Worm (Caenorhabditis elegans) whole organism, L1 larva: ENCODE data around the gene agxt-1.

ENCODE experiments used
- C04F5.9 ChIP-seq: sonication (generic microtip); optimal IDR thresholded peaks from 2 replicates; lab custom pipeline; 2016; ENCODE audit warnings: missing genetic modification characterization, missing compliant biosample characterization
- C16A3.4 ChIP-seq: fragments of 150-350 bp; optimal IDR thresholded peaks from 2 replicates; lab custom pipeline; 2014; ENCODE audit warnings: missing biosample characterization, missing genetic modification characterization
- F16B12.6 ChIP-seq: fragments of 150-350 bp; optimal IDR thresholded peaks from 2 replicates; lab custom pipeline; 2014; ENCODE audit warnings: missing biosample characterization, missing genetic modification characterization
- Y116A8C.19 ChIP-seq: sonication (generic microtip); optimal IDR thresholded peaks from 2 replicates; lab custom pipeline; 2016; ENCODE audit warnings: missing compliant biosample characterization, missing genetic modification characterization, borderline replicate concordance
- aly-2 ChIP-seq: fragments of 150-350 bp; optimal IDR thresholded peaks from 2 replicates; lab custom pipeline; 2014; ENCODE audit warnings: missing biosample characterization, missing genetic modification characterization
- ama-1 ChIP-seq: fragments of 150-350 bp; optimal IDR thresholded peaks from 2 replicates; lab custom pipeline; 2014
- blmp-1 ChIP-seq: fragments of 150-350 bp; optimal IDR thresholded peaks from 2 replicates; lab custom pipeline; 2014; ENCODE audit warnings: missing biosample characterization, missing genetic modification characterization
- ceh-8 ChIP-seq: fragments of 200-800 bp; sonication (Bioruptor generic); optimal IDR thresholded peaks from 2 replicates; lab custom pipeline; 2018; ENCODE audit warnings: mild to moderate bottlenecking, missing genetic modification characterization, moderate library complexity, missing compliant biosample characterization
- ceh-90 ChIP-seq: sonication (generic microtip); optimal IDR thresholded peaks from 2 replicates; lab custom pipeline; 2016; ENCODE audit warnings: missing genetic modification characterization, missing compliant biosample characterization
- dpl-1 ChIP-seq, 3 experiments: fragments of 150-350 bp in 2 of 3; sonication (generic microtip) in 1 of 3; optimal IDR thresholded peaks; 2 replicates each; lab custom pipeline; 2014 to 2017; ENCODE audit warnings: missing biosample characterization in 3 of 3, missing genetic modification characterization in 3 of 3, missing genetic modification reagents in 3 of 3
- efl-1 ChIP-seq, 4 experiments: fragments of 150-350 bp; optimal IDR thresholded peaks in 3 of 4; peaks in 1 of 4; 1 replicate in 1 of 4; 2 replicates in 3 of 4; lab custom pipeline; 2014; ENCODE audit warnings: missing biosample characterization in 2 of 4, missing genetic modification characterization in 2 of 4, missing genetic modification reagents in 2 of 4
- egl-13 ChIP-seq: sonication (generic microtip); optimal IDR thresholded peaks from 2 replicates; lab custom pipeline; 2016; ENCODE audit warnings: missing genotype, missing genetic modification reagents, missing genetic modification characterization, missing compliant biosample characterization
- elt-2 ChIP-seq: sonication (generic microtip); optimal IDR thresholded peaks from 2 replicates; lab custom pipeline; 2016; ENCODE audit warnings: missing genetic modification characterization, mild to moderate bottlenecking, inconsistent platforms, missing compliant biosample characterization, missing genetic modification reagents
- elt-3 ChIP-seq, 6 experiments: fragments of 150-350 bp in 1 of 6; sonication (generic microtip); optimal IDR thresholded peaks; 2 replicates each; lab custom pipeline; 2017 to 2018; ENCODE audit warnings: missing biosample characterization in 6 of 6, missing genetic modification characterization in 6 of 6, inconsistent platforms in 1 of 6
- fkh-10 ChIP-seq: sonication (generic microtip); optimal IDR thresholded peaks from 2 replicates; lab custom pipeline; 2017; ENCODE audit warnings: missing biosample characterization, missing genetic modification reagents, missing genetic modification characterization
- fkh-8 ChIP-seq: sonication (generic microtip); optimal IDR thresholded peaks from 2 replicates; lab custom pipeline; 2016; ENCODE audit warnings: mild to moderate bottlenecking, missing genetic modification characterization, missing compliant biosample characterization
- hlh-17 ChIP-seq: fragments of 200-800 bp; sonication (Bioruptor generic); optimal IDR thresholded peaks from 2 replicates; lab custom pipeline; 2018; ENCODE audit warnings: missing genetic modification characterization, mild to moderate bottlenecking, missing compliant biosample characterization, moderate library complexity, borderline replicate concordance
- hlh-4 ChIP-seq: sonication (generic microtip); optimal IDR thresholded peaks from 2 replicates; lab custom pipeline; 2016; ENCODE audit warnings: mild to moderate bottlenecking, missing genetic modification characterization, missing compliant biosample characterization
- irx-1 ChIP-seq: sonication (generic microtip); optimal IDR thresholded peaks from 2 replicates; lab custom pipeline; 2016; ENCODE audit warnings: missing genetic modification characterization, missing compliant biosample characterization
- lin-14 ChIP-seq: fragments of 200-800 bp; sonication (Bioruptor generic); optimal IDR thresholded peaks from 2 replicates; lab custom pipeline; 2018; ENCODE audit warnings: mild to moderate bottlenecking, missing genetic modification characterization, moderate library complexity, missing compliant biosample characterization
- lin-35 ChIP-seq, 2 experiments: fragments of 150-350 bp; optimal IDR thresholded peaks; 2 replicates each; lab custom pipeline; 2014; ENCODE audit warnings: missing biosample characterization in 2 of 2, missing genetic modification characterization in 2 of 2, missing genetic modification reagents in 2 of 2
- lin-39 ChIP-seq: fragments of 150-350 bp; optimal IDR thresholded peaks from 2 replicates; lab custom pipeline; 2014; ENCODE audit warnings: missing biosample characterization, missing genetic modification reagents, missing genetic modification characterization
- lsy-2 ChIP-seq, 2 experiments: fragments of 150-350 bp; optimal IDR thresholded peaks; 2 replicates each; lab custom pipeline; 2014; ENCODE audit warnings: missing biosample characterization in 2 of 2, missing genetic modification characterization in 2 of 2
- mab-9 ChIP-seq: fragments of 200-800 bp; sonication (Bioruptor generic); IDR thresholded peaks from 2 replicates; pipeline ENCODE4 v1.3.6; 2022; ENCODE audit warnings: missing genetic modification reagents, missing genetic modification characterization, missing compliant biosample characterization
- mdl-1 ChIP-seq, 2 experiments: fragments of 150-350 bp; optimal IDR thresholded peaks; 2 replicates each; lab custom pipeline; 2014 to 2017; ENCODE audit warnings: missing biosample characterization in 2 of 2, missing genetic modification characterization in 2 of 2, inconsistent platforms in 1 of 2
- mep-1 ChIP-seq: fragments of 150-350 bp; optimal IDR thresholded peaks from 2 replicates; lab custom pipeline; 2014; ENCODE audit warnings: missing biosample characterization, missing genetic modification characterization
- nhr-237 ChIP-seq: fragments of 150-350 bp; optimal IDR thresholded peaks from 2 replicates; lab custom pipeline; 2014; ENCODE audit warnings: missing biosample characterization, missing genetic modification characterization
- nhr-47 ChIP-seq: sonication (generic microtip); optimal IDR thresholded peaks from 2 replicates; lab custom pipeline; 2016; ENCODE audit warnings: mild to moderate bottlenecking, missing genetic modification characterization, moderate library complexity, missing compliant biosample characterization
- nhr-71 ChIP-seq: sonication (generic microtip); optimal IDR thresholded peaks from 2 replicates; lab custom pipeline; 2016; ENCODE audit warnings: mild to moderate bottlenecking, missing genetic modification characterization, moderate library complexity, missing compliant biosample characterization
- nhr-76 ChIP-seq: sonication (generic microtip); optimal IDR thresholded peaks from 2 replicates; lab custom pipeline; 2017; ENCODE audit warnings: missing biosample characterization, missing genetic modification characterization
- nhr-84 ChIP-seq: sonication (generic microtip); optimal IDR thresholded peaks from 2 replicates; lab custom pipeline; 2017; ENCODE audit warnings: missing biosample characterization, missing genetic modification characterization
- nhr-85 ChIP-seq: sonication (generic microtip); peaks from one replicate; lab custom pipeline; 2016; ENCODE audit warnings: missing genetic modification characterization, inconsistent platforms, missing compliant biosample characterization
- nhr-90 ChIP-seq: sonication (generic microtip); optimal IDR thresholded peaks from 2 replicates; lab custom pipeline; 2016; ENCODE audit warnings: mild to moderate bottlenecking, missing genetic modification characterization, missing compliant biosample characterization; ENCODE audit not compliant: poor library complexity
- pag-3 ChIP-seq: sonication (generic microtip); optimal IDR thresholded peaks from 2 replicates; lab custom pipeline; 2017; ENCODE audit warnings: missing genetic modification characterization, mild to moderate bottlenecking, missing compliant biosample characterization, antibody characterized with exemption, borderline replicate concordance; ENCODE audit not compliant: insufficient read depth
- pqm-1 ChIP-seq: sonication (generic microtip); optimal IDR thresholded peaks from 3 replicates; lab custom pipeline; 2017; ENCODE audit warnings: missing biosample characterization, missing genetic modification characterization
- rnt-1 ChIP-seq: sonication (generic microtip); optimal IDR thresholded peaks from 2 replicates; lab custom pipeline; 2016; ENCODE audit warnings: mild to moderate bottlenecking, missing genetic modification characterization, moderate library complexity, missing compliant biosample characterization
- skn-1 ChIP-seq: fragments of 150-350 bp; optimal IDR thresholded peaks from 2 replicates; lab custom pipeline; 2014; ENCODE audit warnings: missing biosample characterization, missing genetic modification characterization
- snpc-4 ChIP-seq: fragments of 150-350 bp; optimal IDR thresholded peaks from 2 replicates; lab custom pipeline; 2014; ENCODE audit warnings: missing biosample characterization, missing genetic modification characterization
- snu-23 ChIP-seq: sonication (generic microtip); optimal IDR thresholded peaks from 2 replicates; lab custom pipeline; 2016; ENCODE audit warnings: missing genetic modification characterization, missing compliant biosample characterization
- sup-37 ChIP-seq: fragments of 200-800 bp; sonication (Bioruptor generic); optimal IDR thresholded peaks from 2 replicates; lab custom pipeline; 2018; ENCODE audit warnings: mild to moderate bottlenecking, missing genetic modification characterization, missing compliant biosample characterization
- tlp-1 ChIP-seq: fragments of 150-350 bp; optimal IDR thresholded peaks from 2 replicates; lab custom pipeline; 2014; ENCODE audit warnings: missing biosample characterization, missing genetic modification characterization
- unc-130 ChIP-seq: fragments of 150-350 bp; optimal IDR thresholded peaks from 2 replicates; lab custom pipeline; 2017; ENCODE audit warnings: missing biosample characterization, missing genetic modification characterization, inconsistent platforms
- unc-62 ChIP-seq: fragments of 150-350 bp; optimal IDR thresholded peaks from 2 replicates; lab custom pipeline; 2014; ENCODE audit warnings: missing biosample characterization, missing genetic modification reagents, missing genetic modification characterization
- unc-98 ChIP-seq: fragments of 200-800 bp; sonication (Bioruptor generic); IDR thresholded peaks from 2 replicates; pipeline ENCODE4 v1.3.6; 2022; ENCODE audit warnings: missing genetic modification characterization, missing compliant biosample characterization
- vab-15 ChIP-seq: sonication (generic microtip); optimal IDR thresholded peaks from 2 replicates; lab custom pipeline; 2017; ENCODE audit warnings: missing genotype, mild to moderate bottlenecking, missing genetic modification characterization, missing compliant biosample characterization
- zag-1 ChIP-seq: fragments of 150-350 bp; optimal IDR thresholded peaks from 2 replicates; lab custom pipeline; 2014; ENCODE audit warnings: missing biosample characterization, missing genetic modification characterization
- zip-4 ChIP-seq: fragments of 200-800 bp; sonication (Bioruptor generic); optimal IDR thresholded peaks from 2 replicates; lab custom pipeline; 2018; ENCODE audit warnings: mild to moderate bottlenecking, missing genetic modification characterization, moderate library complexity, missing compliant biosample characterization
- ztf-11 ChIP-seq, 2 experiments: sonication (generic microtip); optimal IDR thresholded peaks; 2 replicates each; lab custom pipeline; 2016 to 2017; ENCODE audit warnings: missing genetic modification characterization in 2 of 2, missing biosample characterization in 1 of 2, missing compliant biosample characterization in 1 of 2

agxt-1 gene

ce11 chrII:8845932-8846331 is 534 bp downstream of the agxt-1 start (continued):
- TF ChIP-seq fkh-10 (GFP tag; lab: Kevin White, UChicago) (no peak), zip-4 (GFP tag; lab: Kevin White, UChicago) (no peak), irx-1 (no peak), nhr-47 (tag; lab: Kevin White, UChicago) (no peak), unc-130 (tag; lab: Kevin White, UChicago) (no peak), F16B12.6 (tag; lab: Kevin White, UChicago) (no peak), mdl-1 (tag; optimal IDR thresholded peaks at IDR 0.05; lab: Kevin White, UChicago) (no peak), ceh-8 (no peak), Y116A8C.19 (tag; lab: Kevin White, UChicago) (no peak), nhr-85 (peak; percentile 73), pag-3 (tag; lab: Kevin White, UChicago) (no peak), sup-37 (GFP tag; lab: Kevin White, UChicago) (no peak), nhr-76 (tag; lab: Kevin White, UChicago) (no peak), aly-2 (tag; lab: Kevin White, UChicago) (no peak), elt-3 (tag; optimal IDR thresholded peaks at IDR 0.05; lab: Kevin White, UChicago) (peak in 1 of 6 experiments; percentile 38), pqm-1 (tag; lab: Kevin White, UChicago) (no peak), zag-1 (tag; lab: Kevin White, UChicago) (no peak), unc-62 (GFP tag; lab: Kevin White, UChicago) (no peak), tlp-1 (no peak), mep-1 (tag; lab: Kevin White, UChicago) (no peak), dpl-1 (GFP tag; optimal IDR thresholded peaks at IDR 0.05; lab: Kevin White, UChicago) (no peak), hlh-17 (GFP tag; lab: Kevin White, UChicago) (no peak), snpc-4 (tag; lab: Kevin White, UChicago) (no peak), nhr-90 (tag; lab: Kevin White, UChicago) (no peak), lsy-2 (tag; optimal IDR thresholded peaks at IDR 0.05; lab: Kevin White, UChicago) (no peak), lin-39 (no peak), unc-98 (no peak)
- TF ChIP-seq, all 84 proteins: peak for 9

DNA sequence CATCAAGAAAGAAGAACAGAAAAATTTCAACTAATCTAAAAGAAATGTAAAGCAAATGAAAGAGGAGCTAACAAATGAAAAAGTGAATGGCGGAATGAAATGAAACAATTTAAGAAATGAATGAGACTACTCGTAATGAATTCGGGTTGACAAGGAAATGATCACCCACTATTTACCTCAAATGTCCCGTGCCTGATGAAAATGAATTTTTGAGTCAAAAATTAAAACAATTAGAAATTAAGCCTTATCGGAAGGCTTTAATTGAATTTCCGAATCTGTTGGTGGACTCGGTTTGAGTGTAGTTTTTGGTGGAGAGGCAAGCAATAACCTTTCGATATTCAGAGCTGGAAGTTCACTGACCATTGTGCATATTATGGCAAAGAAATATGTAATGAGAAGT is 3.6 kb downstream of the agxt-1 start:
- TF ChIP-seq fkh-8 (tag; lab: Kevin White, UChicago) (no peak), nhr-85 (peak; percentile 32), rnt-1 (tag; lab: Kevin White, UChicago) (no peak), nhr-47 (tag; lab: Kevin White, UChicago) (no peak), efl-1 (optimal IDR thresholded peaks at IDR 0.05; lab: Kevin White, UChicago) (no peak), efl-1 (GFP tag; optimal IDR thresholded peaks at IDR 0.05 in 1 of 2; lab: Kevin White, UChicago) (peak in 1 of 2 experiments; percentile 81), vab-15 (tag; lab: Kevin White, UChicago) (no peak), zag-1 (tag; lab: Kevin White, UChicago) (no peak)

- TF ChIP-seq unc-62 (GFP tag; lab: Kevin White, UChicago), result no peak
- no peak for TF ChIP-seq C16A3.4 (tag; lab: Kevin White, UChicago)
- TF ChIP-seq skn-1 (tag; lab: Kevin White, UChicago), result no peak
- no peak for TF ChIP-seq ztf-11 (tag; optimal IDR thresholded peaks at IDR 0.05; lab: Kevin White, UChicago)
- peak; percentile 56 for TF ChIP-seq lin-14
- TF ChIP-seq zip-4 (GFP tag; lab: Kevin White, UChicago), result no peak
- peak in 2 of 6 experiments; percentile 20 to 22 for TF ChIP-seq elt-3 (tag; optimal IDR thresholded peaks at IDR 0.05; lab: Kevin White, UChicago)
- TF ChIP-seq mab-9 (GFP tag; lab: Robert Waterston, UW), result no peak
- TF ChIP-seq snpc-4 (tag; lab: Kevin White, UChicago), result no peak
- no peak for TF ChIP-seq ama-1 (lab: Kevin White, UChicago)
- TF ChIP-seq egl-13 (tag; lab: Kevin White, UChicago), result no peak
- TF ChIP-seq hlh-4 (tag; lab: Kevin White, UChicago), result no peak
- no peak for TF ChIP-seq elt-2
- peak; percentile 16 for TF ChIP-seq nhr-71 (tag; lab: Kevin White, UChicago)
- TF ChIP-seq lin-35 (GFP tag; optimal IDR thresholded peaks at IDR 0.05; lab: Kevin White, UChicago), result no peak
- no peak for TF ChIP-seq nhr-84 (tag; lab: Kevin White, UChicago)
- TF ChIP-seq snu-23, result peak; percentile 18
- TF ChIP-seq Y116A8C.19 (tag; lab: Kevin White, UChicago), result no peak
- no peak for TF ChIP-seq ceh-90 (tag; lab: Kevin White, UChicago)
- no peak for TF ChIP-seq C04F5.9
- no peak for TF ChIP-seq nhr-237 (tag; lab: Kevin White, UChicago)
- TF ChIP-seq blmp-1 (tag; lab: Kevin White, UChicago), result peak; percentile 94
These were observed 6.7 kb downstream of the agxt-1 start, which contains the start of gene oac-46 for ce11 chrII:8851996-8852587. Gene oac-46 (minus strand): TSS chrII:8852096.
